Worm (Caenorhabditis elegans): ENCODE results near the gene mrp-2.

DNA sequence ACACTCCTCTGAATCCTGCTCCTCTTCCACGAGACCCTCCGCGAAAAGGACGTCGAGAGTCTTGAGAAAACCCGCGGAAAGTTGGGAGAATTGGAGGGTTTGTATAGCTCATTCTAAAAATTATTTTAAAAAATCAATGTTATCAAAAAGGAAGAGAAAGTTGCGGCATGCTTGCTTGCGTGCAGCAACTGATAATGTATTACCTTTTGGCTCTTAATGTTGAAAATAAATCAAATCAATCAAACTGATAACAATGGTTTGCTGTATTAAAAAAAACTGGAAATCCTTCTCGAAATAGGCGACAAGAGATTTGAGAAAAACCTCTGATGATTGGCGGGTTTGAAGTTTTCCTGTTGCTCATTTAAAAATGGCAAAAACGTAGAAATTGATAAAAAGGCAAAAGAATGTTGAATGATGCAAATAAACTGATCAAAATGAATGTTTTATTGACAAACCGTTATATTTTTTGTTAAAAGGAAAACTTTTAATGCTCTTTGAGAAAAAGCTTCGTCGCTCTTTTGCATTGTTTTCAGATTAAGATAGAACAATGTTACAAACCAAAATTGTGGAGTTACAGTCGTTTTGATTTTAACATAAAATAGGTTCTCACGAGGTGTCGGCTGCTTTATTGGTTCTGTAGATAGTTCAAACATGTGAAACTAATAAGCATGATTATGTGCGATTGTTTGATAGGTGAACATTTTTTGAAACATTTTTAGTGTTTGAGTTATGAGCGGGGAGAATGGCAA lies 17.3 kb downstream of the mrp-2 start:
- no peak for TF ChIP-seq pha-4 (tag; optimal IDR thresholded peaks at IDR 0.05)
- no peak for TF ChIP-seq pat-9 (tag; optimal IDR thresholded peaks at IDR 0.05)
